Fruit fly (Drosophila melanogaster) whole organism, wandering third instar larva: ENCODE results near the gene CG12009.

ENCODE experiments used
- dsf ChIP-seq: sonication (Bioruptor generic); optimal IDR thresholded peaks from 2 replicates; lab custom pipeline; 2016; ENCODE audit warnings: missing biosample characterization, missing genetic modification characterization, borderline replicate concordance
- fru ChIP-seq: fragments of 200-800 bp; sonication (Bioruptor generic); optimal IDR thresholded peaks from 3 replicates; lab custom pipeline; 2016; ENCODE audit warnings: missing biosample characterization, mild to moderate bottlenecking, missing genetic modification characterization
- pan ChIP-seq: fragments of >200 bp; optimal IDR thresholded peaks from 2 replicates; lab custom pipeline; 2017

DNA sequence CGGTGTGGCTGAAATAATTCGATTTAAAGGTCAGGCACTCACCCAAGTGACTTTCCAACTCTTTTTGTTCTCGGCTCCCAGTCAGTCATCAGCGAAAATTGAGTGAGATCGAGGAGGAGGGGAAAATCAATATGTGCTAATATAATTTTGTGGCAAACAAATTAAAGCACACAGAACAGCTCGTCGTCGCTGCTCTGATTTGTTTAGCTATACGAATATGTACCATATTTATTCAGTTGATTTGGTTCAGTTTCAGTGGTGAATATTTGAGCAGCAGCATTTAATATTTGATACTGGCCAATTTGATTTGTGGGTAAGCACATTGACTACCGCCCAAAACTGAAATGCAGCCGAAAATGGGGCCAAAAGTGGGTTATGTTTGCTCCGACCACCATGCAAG lies 14.2 kb downstream of the CG12009 start:
- TF ChIP-seq dsf (GFP tag; lab: Kevin White, UChicago) = no peak
- no peak for TF ChIP-seq pan (lab: Kevin White, UChicago)
- no peak for TF ChIP-seq fru (GFP tag; lab: Kevin White, UChicago)
